Worm (Caenorhabditis elegans): ENCODE measurements around the gene F07G11.1.
"Not testable (repeated sequence)": the region's sequence is repeated elsewhere in the genome, so short reads cannot be mapped to it uniquely, and the experiment has no call there.

F07G11.1 gene

DNA sequence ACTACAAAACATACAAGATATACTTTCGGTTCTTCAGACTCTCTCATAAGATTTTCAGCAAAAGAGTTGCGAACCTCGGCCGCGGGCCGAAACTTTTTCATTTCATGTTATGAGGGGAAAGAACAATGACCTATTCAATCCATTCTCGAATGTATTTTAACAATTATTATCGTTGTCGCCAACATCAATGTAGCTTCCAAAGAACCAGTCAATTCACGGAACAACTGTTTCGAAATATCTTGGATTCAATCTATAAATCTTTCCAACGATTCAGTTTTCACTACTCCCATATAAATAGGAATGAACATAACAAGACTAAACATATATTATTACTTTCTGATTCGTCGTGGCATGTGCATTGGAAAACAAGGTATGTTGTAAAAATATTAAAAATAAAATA lies at the start of gene F07G11.1:
F07G11.1 (plus strand) TSS at position 301 of the 400 bp plus-strand sequence.
- no peak for TF ChIP-seq unc-62 (GFP tag; optimal IDR thresholded peaks at IDR 0.05)

DNA sequence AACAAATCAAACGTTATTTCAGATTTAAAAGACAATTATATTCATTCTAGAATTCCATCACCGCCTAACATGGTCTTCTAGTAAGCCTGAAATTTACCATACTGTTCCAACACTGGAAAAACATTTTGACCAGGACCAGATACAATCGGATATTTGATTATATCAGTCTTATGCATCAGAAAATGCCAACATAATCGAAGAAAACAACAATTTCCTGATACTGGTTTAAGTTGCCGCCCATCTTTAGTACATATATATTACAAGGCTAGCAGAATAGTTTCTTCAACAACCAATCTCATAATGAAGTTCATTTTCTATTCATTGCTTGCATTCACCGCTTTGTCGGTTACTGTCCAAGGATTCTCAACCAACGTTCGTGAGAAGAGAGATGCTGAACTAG lies 48.2 kb upstream of the F07G11.1 start, which contains the start of gene C13A2.12:
C13A2.12 (plus strand) TSS at position 301 of the 400 bp plus-strand sequence.
- no peak for TF ChIP-seq unc-62 (GFP tag; optimal IDR thresholded peaks at IDR 0.05)

DNA sequence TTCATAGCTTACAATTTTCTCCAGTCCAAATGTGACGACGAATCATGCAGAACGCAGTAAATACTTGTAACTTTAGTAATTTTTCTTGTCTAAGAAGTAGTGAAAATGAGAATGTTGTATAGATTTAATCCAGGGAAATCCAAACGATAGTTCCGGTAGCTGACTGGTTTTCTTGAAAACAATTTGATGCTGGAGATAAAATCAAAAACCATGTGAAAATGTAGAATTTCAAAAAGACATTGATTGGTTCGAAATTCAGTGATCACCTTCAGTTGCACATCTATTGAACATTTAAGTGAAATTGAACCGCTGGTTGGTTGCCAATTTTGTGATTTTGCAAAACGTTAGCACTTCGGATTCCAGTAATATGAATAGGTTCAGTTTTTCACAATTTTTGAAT lies 43.1 kb upstream of the F07G11.1 start, which contains the start of gene C13A2.9:
C13A2.9 (minus strand) TSS at position 101 of the 400 bp plus-strand sequence.
- no peak for TF ChIP-seq unc-62 (GFP tag; optimal IDR thresholded peaks at IDR 0.05)

DNA sequence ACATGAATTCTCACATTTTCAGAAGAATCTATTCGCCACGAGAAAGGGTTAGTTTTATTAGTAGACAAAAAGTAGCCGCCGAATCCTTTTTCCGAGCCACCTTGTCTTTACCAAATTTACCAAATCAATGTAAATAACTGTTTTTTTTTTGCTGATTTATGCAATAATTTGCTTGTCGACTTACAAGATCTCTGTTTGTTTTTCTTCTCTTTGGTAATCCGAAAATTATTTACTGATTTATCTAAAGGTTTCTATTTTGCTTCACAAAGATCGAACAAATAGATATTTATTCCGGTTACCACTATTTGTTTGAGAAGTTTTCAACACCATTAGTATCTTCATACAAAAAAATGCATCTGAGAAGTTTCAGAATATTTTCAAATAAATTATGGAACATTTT lies 41.2 kb upstream of the F07G11.1 start, which contains the start of gene C13A2.7:
C13A2.7 (plus strand) TSS at position 301 of the 400 bp plus-strand sequence.
- TF ChIP-seq unc-62 (GFP tag; optimal IDR thresholded peaks at IDR 0.05): no peak

DNA sequence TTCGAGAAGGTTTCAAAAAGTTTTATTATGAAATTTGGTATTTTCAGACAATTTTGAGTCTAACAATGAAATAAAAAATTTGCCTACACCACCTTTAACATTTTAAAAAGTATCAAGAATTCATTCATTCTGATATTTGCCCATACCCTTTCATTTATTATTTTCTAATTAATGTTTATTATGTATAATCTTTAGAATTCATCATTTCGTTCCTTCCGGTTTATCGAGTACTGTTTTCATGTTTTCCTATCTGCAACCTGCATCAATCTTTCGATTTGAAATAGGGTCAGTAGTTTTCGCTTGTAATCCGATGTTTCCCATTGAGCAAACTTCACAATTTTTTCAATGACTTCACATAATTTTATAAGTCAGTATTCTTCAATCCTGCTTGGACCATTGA lies 37.8 kb upstream of the F07G11.1 start, which contains the start of gene C13A2.6:
C13A2.6 (plus strand) TSS at position 301 of the 400 bp plus-strand sequence.
- no peak for TF ChIP-seq unc-62 (GFP tag; optimal IDR thresholded peaks at IDR 0.05)

DNA sequence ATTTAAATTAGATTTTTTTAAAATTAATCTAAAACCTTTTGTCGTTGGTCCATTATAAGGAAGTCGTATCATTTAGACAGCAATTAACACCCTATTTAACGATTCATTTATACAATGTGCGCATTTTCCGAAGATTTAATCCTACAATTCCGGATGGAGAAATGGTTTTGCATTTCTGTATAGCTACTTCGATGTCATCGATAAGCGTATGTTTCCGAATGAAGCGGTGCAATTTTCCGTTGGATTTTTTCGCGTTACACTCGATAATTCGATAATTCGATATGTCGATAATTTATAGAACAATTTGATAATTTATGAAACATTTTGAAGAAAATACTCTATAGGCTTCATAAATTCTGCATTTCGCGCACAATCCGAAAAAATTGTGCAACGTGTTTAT lies 32.2 kb upstream of the F07G11.1 start, which contains the start of gene C13A2.10:
C13A2.10 (minus strand) TSS at position 101 of the 400 bp plus-strand sequence.
- no peak for TF ChIP-seq unc-62 (GFP tag; optimal IDR thresholded peaks at IDR 0.05)

- no peak for TF ChIP-seq unc-62 (GFP tag; optimal IDR thresholded peaks at IDR 0.05)
Observed at ce11 chrV:7275491-7275890, 31.7 kb upstream of the F07G11.1 start, which contains the start of gene C13A2.5. Gene C13A2.5, plus strand, starts transcription at chrV:7275791.

DNA sequence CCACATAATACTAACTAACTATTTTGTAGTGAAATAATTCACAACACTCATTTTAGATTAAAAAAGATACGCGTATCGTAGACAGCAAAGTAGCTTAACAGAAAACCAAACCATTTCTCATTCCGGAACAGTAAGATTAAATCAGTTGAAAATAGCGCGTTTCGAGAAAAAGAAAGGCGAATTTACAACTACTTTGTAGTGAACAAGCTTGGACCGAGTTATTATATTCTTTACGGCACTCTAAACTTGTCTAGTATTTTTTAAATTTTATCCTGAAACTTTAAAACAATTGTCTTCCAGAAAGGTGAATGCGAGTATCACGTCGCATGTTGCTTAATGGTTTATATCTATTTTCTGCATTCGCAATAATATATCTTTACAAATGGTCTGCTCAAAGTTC lies 28.1 kb upstream of the F07G11.1 start, which contains the start of gene C13A2.4:
C13A2.4 (plus strand) TSS at position 301 of the 400 bp plus-strand sequence.
- no peak for TF ChIP-seq unc-62 (GFP tag; optimal IDR thresholded peaks at IDR 0.05)

ce11 chrV:7282037-7282436 lies 25.2 kb upstream of the F07G11.1 start, which contains the start of gene C13A2.3:
Gene C13A2.3, plus strand, starts transcription at chrV:7282337.
- no peak for TF ChIP-seq unc-62 (GFP tag; optimal IDR thresholded peaks at IDR 0.05)

DNA sequence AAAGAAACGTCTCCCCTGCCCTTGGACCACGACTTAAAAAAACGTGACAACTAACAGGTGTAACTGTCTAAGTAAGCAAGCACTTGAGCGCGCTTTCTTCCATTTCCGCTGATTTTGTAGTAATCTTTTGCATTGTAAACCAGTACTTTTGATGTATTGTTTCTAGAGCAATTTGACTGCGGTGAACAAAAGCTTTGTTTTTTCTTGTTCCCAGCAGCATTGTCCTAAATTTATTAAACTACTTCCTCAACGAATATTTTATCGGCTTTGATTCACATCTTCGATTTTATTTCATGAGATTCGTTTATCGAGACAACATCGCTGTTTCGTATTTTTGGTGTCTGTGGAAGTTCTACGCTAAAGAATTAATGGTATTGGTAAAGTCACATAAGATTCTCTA lies 18.5 kb upstream of the F07G11.1 start, which contains the start of gene C13A2.1:
C13A2.1 (plus strand) TSS at position 301 of the 400 bp plus-strand sequence.
- no peak for TF ChIP-seq unc-62 (GFP tag; optimal IDR thresholded peaks at IDR 0.05)

DNA sequence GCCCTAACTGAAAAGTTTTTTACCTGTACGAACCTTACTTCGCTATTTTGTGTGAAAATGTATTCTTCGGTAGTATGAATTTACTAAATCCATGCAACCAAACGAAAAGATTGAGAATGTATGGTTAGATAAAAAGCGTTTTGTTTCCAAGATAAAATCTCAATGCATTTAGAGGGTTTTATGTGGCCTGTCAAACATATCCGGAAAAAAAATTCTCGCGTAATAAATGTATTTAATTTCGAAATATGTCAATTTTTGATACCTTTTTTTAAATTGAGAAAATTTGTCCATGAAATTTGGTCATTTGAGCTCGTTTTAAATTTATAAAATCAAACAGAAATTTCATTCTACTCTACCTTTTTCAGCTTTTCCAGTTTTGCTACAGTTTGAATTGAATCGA lies 11.9 kb upstream of the F07G11.1 start, which contains the start of gene F07G11.4:
F07G11.4 (minus strand) TSS at position 101 of the 400 bp plus-strand sequence.
- no peak for TF ChIP-seq unc-62 (GFP tag; optimal IDR thresholded peaks at IDR 0.05)

DNA sequence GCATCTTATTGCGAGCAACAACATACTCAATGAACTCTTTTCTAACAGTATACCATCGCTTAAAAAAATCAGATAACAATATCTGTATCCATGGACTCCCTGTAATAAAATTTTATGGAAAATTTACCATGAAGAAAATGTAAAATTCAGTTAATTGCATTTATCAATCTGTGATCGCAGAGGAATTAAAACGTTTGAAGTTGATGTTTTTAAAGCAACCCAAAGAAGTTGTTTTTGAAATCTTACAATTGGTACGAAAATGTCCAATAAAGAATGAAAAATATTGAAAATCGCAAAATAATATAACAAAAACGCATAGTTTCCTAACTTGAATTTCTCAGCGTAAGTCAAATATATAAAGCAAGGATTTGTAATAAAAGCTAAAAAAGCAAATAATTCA lies 9.9 kb upstream of the F07G11.1 start, which contains the start of gene srj-32:
srj-32 (minus strand) TSS at position 101 of the 400 bp plus-strand sequence.
- TF ChIP-seq unc-62 (GFP tag; optimal IDR thresholded peaks at IDR 0.05): no peak

DNA sequence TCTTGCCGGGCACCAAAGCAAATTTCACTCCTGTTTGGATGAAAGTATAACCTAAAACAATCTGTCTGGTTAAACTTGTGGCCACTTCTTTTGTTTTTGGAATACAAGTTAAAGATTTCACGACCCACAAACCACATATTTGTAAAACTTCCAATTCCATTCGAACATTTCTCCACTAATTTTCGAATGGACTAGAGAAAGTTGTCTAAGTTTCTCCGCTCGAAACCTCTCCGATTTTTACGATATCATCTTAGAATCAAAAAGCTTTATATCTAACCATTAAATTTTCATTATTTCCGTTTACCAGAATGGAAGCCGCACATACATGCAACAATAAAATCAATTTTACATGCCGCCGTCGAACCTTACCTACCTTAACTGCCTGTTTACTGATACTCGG lies 8.7 kb upstream of the F07G11.1 start, which contains the start of gene F07G11.3:
F07G11.3 (plus strand) TSS at position 301 of the 400 bp plus-strand sequence.
- TF ChIP-seq unc-62 (GFP tag; optimal IDR thresholded peaks at IDR 0.05): no peak

DNA sequence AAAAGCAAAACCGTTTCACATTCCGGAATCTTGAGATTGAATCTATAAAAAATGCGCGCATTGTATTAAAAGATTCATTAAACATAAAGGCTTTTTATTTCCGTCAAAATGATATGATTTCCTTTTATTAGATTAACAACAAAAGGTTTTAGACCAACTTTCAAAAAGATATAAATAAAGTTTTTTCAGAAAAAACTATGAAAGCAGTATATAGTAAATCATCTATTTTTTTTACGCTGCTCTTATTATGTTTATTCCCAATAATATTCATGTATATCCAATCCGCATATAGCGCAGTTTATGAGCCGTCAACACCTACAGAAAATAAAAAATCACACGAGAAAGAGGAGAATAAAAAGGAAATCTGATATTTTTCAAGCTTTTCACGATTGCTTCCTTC lies 2.7 kb upstream of the F07G11.1 start, which contains the start of gene F07G11.2:
F07G11.2 (plus strand) TSS at position 301 of the 400 bp plus-strand sequence.
- TF ChIP-seq unc-62 (GFP tag; optimal IDR thresholded peaks at IDR 0.05): not testable (repeated sequence)

DNA sequence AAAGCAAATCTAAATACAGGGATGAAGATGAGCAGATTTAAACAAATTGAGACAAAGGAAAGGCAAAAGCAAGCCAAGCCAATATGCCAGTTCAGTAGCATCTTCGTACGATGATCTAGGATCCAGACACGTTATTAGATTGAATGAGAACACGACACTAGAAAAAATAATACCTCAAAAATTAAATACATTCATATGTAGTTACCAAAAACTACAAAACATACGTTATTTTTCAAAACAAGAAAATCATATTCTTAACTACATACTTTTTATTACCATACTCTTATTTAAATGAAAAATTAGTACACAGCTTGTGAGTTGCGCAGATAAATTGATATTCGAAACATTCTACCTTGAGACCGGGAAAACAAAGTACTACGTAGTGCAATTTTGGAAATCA lies 6.0 kb downstream of the F07G11.1 start, which contains the start of gene srx-6:
srx-6 (minus strand) TSS at position 101 of the 400 bp plus-strand sequence.
- TF ChIP-seq unc-62 (GFP tag; optimal IDR thresholded peaks at IDR 0.05): no peak

DNA sequence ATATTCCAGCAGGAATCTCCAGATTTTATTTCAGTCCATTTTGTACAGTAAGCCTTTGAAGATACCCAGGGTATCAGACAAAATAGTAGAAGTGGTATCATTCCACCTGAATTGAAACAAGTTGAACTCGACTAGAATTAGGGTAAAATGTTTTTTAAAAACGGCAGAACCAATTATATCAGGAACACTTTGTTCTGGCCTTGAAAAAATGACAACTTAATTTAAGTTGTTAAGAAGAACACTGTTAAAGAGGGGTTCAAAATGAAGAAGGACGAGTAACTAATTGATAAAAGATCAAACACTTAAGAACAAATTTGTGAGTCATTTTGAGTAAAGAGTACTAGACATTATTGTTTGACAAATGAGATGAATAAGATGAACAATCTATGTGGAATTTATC lies 13.7 kb downstream of the F07G11.1 start, which contains the start of gene lmd-4:
lmd-4 (minus strand) TSS at position 101 of the 400 bp plus-strand sequence.
- TF ChIP-seq unc-62 (GFP tag; optimal IDR thresholded peaks at IDR 0.05): no peak

DNA sequence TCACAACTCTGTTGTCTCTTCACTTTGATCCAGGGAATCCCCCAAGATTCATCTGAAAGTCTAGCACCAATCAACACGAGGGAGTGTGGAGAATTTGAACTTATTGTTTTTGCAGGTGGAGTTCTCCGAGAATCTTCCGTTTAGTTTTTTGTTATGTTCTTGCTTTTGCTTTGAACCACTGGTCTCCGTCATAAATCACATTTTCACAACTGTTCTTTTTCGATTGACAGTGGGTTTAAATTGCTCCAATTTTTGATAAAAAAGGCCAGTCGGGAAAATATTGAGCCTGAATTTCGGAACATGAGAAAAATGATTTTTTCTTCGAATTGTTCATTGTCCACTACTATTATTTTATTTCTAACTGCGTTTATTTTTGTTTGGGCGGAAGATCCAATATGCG lies 14.7 kb downstream of the F07G11.1 start, which contains the start of gene F10G2.10:
F10G2.10 (plus strand) TSS at position 301 of the 400 bp plus-strand sequence.
- TF ChIP-seq unc-62 (GFP tag; optimal IDR thresholded peaks at IDR 0.05): no peak
